Fruit fly (Drosophila melanogaster) whole organism, pupa: ENCODE data around the gene Rab26.

Experiments
- CG13204 ChIP-seq: fragments of 200-800 bp; sonication (Bioruptor generic); optimal IDR thresholded peaks from 2 replicates; lab custom pipeline; 2018; ENCODE audit warnings: missing biosample characterization, mild to moderate bottlenecking, missing genetic modification characterization, moderate library complexity
- CG15710 ChIP-seq: fragments of 200-800 bp; sonication (Bioruptor generic); optimal IDR thresholded peaks from 2 replicates; lab custom pipeline; 2018; ENCODE audit warnings: missing biosample characterization, mild to moderate bottlenecking, missing genetic modification characterization, moderate library complexity
- CG17806 ChIP-seq: fragments of 200-800 bp; sonication (Bioruptor generic); optimal IDR thresholded peaks from 2 replicates; lab custom pipeline; 2018; ENCODE audit warnings: missing biosample characterization, mild to moderate bottlenecking, missing genetic modification characterization, moderate library complexity
- CG32121 ChIP-seq: fragments of 200-800 bp; sonication (Bioruptor generic); IDR thresholded peaks from 2 replicates; pipeline ENCODE4 v1.3.6; 2022; ENCODE audit warnings: missing biosample characterization, missing genetic modification characterization
- CG8159 ChIP-seq: fragments of 200-800 bp; sonication (Bioruptor generic); optimal IDR thresholded peaks from 3 replicates; lab custom pipeline; 2018; ENCODE audit warnings: missing biosample characterization, mild to moderate bottlenecking, missing genetic modification characterization, moderate library complexity
- CG9948 ChIP-seq: fragments of 200-800 bp; sonication (Bioruptor generic); optimal IDR thresholded peaks from 2 replicates; lab custom pipeline; 2018; ENCODE audit warnings: missing biosample characterization, mild to moderate bottlenecking, missing genetic modification characterization, moderate library complexity
- EcR ChIP-seq: fragments of 200-800 bp; sonication (Bioruptor generic); optimal IDR thresholded peaks from 3 replicates; lab custom pipeline; 2019; ENCODE audit warnings: missing biosample characterization, missing genetic modification characterization, mild to moderate bottlenecking, moderate library complexity, missing genetic modification reagents
- Ets98B ChIP-seq: fragments of 200-800 bp; sonication (Bioruptor generic); IDR thresholded peaks from 2 replicates; pipeline ENCODE4 v1.3.6; 2022; ENCODE audit warnings: missing biosample characterization, missing genetic modification characterization
- Pif1A ChIP-seq: fragments of 200-800 bp; sonication (Bioruptor generic); optimal IDR thresholded peaks from 3 replicates; lab custom pipeline; 2016; ENCODE audit warnings: missing biosample characterization, missing genetic modification characterization
- fd96Ca ChIP-seq: fragments of 200-800 bp; sonication (Bioruptor generic); IDR thresholded peaks from 3 replicates; pipeline ENCODE4 v1.3.6; 2022; ENCODE audit warnings: missing biosample characterization, missing genetic modification characterization
- rn ChIP-seq: fragments of 200-800 bp; sonication (Bioruptor generic); IDR thresholded peaks from 2 replicates; pipeline ENCODE4 v1.3.6; 2022; ENCODE audit warnings: missing biosample characterization, missing genetic modification characterization

dm6 chr3L:21302493-21302892 lies 16.1 kb upstream of the Rab26 start:
- no peak for TF ChIP-seq Ets98B
- no peak for TF ChIP-seq CG8159 (tag; lab: Kevin White, UChicago)
- TF ChIP-seq CG32121: no peak
- TF ChIP-seq CG17806 (tag; lab: Kevin White, UChicago): no peak
- no peak for TF ChIP-seq rn (GFP tag; lab: Robert Waterston, UW)
- TF ChIP-seq CG15710 (tag; lab: Kevin White, UChicago): no peak
- no peak for TF ChIP-seq Pif1A (GFP tag; lab: Kevin White, UChicago)
- no peak for TF ChIP-seq fd96Ca (GFP tag; lab: Robert Waterston, UW)
- no peak for TF ChIP-seq CG9948 (tag; lab: Kevin White, UChicago)
- TF ChIP-seq CG13204 (GFP tag; lab: Kevin White, UChicago): peak; percentile 9
- peak; percentile 96 for TF ChIP-seq EcR (GFP tag; lab: Kevin White, UChicago)
